Worm (Caenorhabditis elegans): Measurements from ENCODE around the gene C30G7.2.

- TF ChIP-seq unc-39 (tag; optimal IDR thresholded peaks at IDR 0.05): no peak
- TF ChIP-seq nhr-12 (tag; optimal IDR thresholded peaks at IDR 0.05): no peak
Observed at ce11 chrV:14933450-14934218, 3.1 kb upstream of the C30G7.2 start.
